Fruit fly (Drosophila melanogaster): ENCODE measurements around the gene CG12498.

dm6 chrX:2787857-2788256 lies 21.8 kb upstream of the CG12498 start:
- TF ChIP-seq sc (optimal IDR thresholded peaks at IDR 0.05) (no peak), sc (GFP tag; optimal IDR thresholded peaks at IDR 0.05) (no peak), ap (GFP tag; IDR thresholded peaks at IDR 0.05) (no peak), Sin3A (optimal IDR thresholded peaks at IDR 0.05) (no peak), CG18011 (GFP tag; optimal IDR thresholded peaks at IDR 0.05) (no peak), hkb (optimal IDR thresholded peaks at IDR 0.05) (no peak), hkb (GFP tag; IDR thresholded peaks at IDR 0.05) (no peak), CG11504 (tag; optimal IDR thresholded peaks at IDR 0.05) (no peak)
